Worm (Caenorhabditis elegans) whole organism, L2 larva: ENCODE measurements around the gene dpy-23.

Source experiments
- R02D3.7 ChIP-seq: fragments of 150-350 bp; optimal IDR thresholded peaks from 2 replicates; lab custom pipeline; 2014; ENCODE audit warnings: missing biosample characterization, missing genetic modification characterization
- crh-2 ChIP-seq: sonication (generic microtip); optimal IDR thresholded peaks from 2 replicates; lab custom pipeline; 2017; ENCODE audit warnings: missing biosample characterization, missing genetic modification characterization
- nhr-77 ChIP-seq: fragments of 150-350 bp; optimal IDR thresholded peaks from 2 replicates; lab custom pipeline; 2014; ENCODE audit warnings: missing biosample characterization, missing genetic modification characterization
- sma-9 ChIP-seq, 2 experiments: fragments of 150-350 bp in 1 of 2; sonication (generic microtip) in 1 of 2; optimal IDR thresholded peaks; 2 replicates each; lab custom pipeline; 2014 to 2016; ENCODE audit warnings: missing genetic modification characterization in 2 of 2, mild to moderate bottlenecking in 1 of 2, missing biosample characterization in 1 of 2, missing compliant biosample characterization in 1 of 2, missing genetic modification reagents in 1 of 2, moderate library complexity in 1 of 2

DNA sequence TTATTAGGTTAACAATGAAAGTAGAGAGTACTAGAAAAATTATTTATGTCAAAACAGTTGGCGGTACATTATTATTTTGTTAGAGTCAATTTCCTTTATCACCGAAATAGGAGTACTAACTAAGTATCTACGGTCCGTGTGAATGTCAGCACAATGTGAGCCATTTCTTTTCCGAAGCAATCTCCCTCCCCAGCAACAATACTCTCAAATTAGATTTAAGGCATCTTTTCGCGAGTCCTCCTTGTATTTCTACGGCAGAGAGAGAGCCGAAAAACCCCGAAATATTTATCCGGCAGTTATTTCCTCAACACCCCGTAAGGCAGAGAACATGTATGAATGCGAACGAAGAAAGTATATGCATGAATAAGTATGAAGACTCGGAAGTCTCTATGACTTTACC is 26.1 kb downstream of the dpy-23 start:
- TF ChIP-seq R02D3.7 (tag; lab: Kevin White, UChicago) (no peak), nhr-77 (tag; lab: Kevin White, UChicago) (no peak), crh-2 (tag; lab: Kevin White, UChicago) (no peak), sma-9 (GFP tag; optimal IDR thresholded peaks at IDR 0.05; lab: Kevin White, UChicago) (no peak), sma-9 (tag; optimal IDR thresholded peaks at IDR 0.05; lab: Kevin White, UChicago) (no peak)
